Worm (Caenorhabditis elegans): ENCODE data around the gene C55A6.3.

The C55A6.3 gene

DNA sequence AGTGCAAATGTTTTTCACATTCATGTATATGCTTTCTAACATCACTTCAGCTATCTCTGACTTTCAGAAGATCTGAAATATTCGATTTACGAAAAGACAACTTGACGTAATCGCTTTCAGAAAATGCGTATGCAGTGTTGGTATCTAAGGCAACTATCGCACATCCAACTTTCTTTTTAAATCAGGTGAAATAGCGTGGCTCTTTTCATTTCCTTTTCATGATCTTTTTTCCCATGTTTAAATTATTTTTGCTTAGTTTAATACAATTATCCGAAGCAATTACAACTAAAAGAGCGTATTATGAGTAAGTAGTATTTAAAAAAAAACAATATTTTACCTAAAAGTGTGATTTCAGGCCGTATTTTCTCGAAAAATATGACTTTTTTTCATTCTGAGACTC is 33.5 kb upstream of the C55A6.3 start, which contains the start of gene F38B7.11:
F38B7.11 (plus strand) TSS at position 301 of the 400 bp plus-strand sequence.
- no peak for TF ChIP-seq skn-1 (tag; optimal IDR thresholded peaks at IDR 0.05)
- TF ChIP-seq nhr-11 (tag; optimal IDR thresholded peaks at IDR 0.05): no peak
- no peak for TF ChIP-seq fos-1 (tag; optimal IDR thresholded peaks at IDR 0.05)
- TF ChIP-seq Y55F3AM.14 (GFP tag; optimal IDR thresholded peaks at IDR 0.05): no peak

DNA sequence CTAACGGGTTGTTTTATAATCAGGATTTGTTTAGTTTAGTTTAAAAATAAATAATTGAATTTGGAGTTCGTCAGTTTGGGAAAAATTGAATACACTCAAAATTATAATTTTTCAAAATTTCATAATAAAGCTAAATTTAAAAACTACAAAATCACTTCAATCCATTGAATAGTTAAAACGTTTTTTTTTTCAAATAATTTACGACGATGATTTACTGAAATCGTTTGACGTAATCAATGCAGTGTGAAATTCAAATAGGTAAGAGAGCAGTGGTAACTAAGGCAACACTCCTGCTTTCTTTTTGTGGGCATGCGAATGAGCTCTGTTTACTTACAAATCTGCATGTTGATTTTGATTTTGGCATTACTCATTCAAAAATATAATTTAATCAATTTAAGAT is 31.9 kb upstream of the C55A6.3 start, which contains the start of gene F38B7.10:
F38B7.10 (plus strand) TSS at position 301 of the 400 bp plus-strand sequence.
- TF ChIP-seq ztf-11 (tag; optimal IDR thresholded peaks at IDR 0.05) (no peak), dmd-4 (tag; optimal IDR thresholded peaks at IDR 0.05) (no peak), C34F6.9 (tag; optimal IDR thresholded peaks at IDR 0.05) (no peak), sem-4 (tag; optimal IDR thresholded peaks at IDR 0.05) (no peak), zag-1 (tag; optimal IDR thresholded peaks at IDR 0.05) (no peak), unc-39 (tag; optimal IDR thresholded peaks at IDR 0.05) (no peak), blmp-1 (tag; optimal IDR thresholded peaks at IDR 0.05; ENCODE audit: insufficient read depth) (no peak), sma-9 (GFP tag; optimal IDR thresholded peaks at IDR 0.05) (no peak), sma-9 (tag; optimal IDR thresholded peaks at IDR 0.05) (no peak), elt-1 (tag; optimal IDR thresholded peaks at IDR 0.05) (no peak), nhr-6 (tag; optimal IDR thresholded peaks at IDR 0.05) (no peak), fos-1 (tag; optimal IDR thresholded peaks at IDR 0.05) (no peak), mbf-1 (tag; optimal IDR thresholded peaks at IDR 0.05) (no peak), mab-5 (tag; optimal IDR thresholded peaks at IDR 0.05) (no peak), unc-62 (GFP tag; optimal IDR thresholded peaks at IDR 0.05) (no peak), sma-3 (GFP tag; optimal IDR thresholded peaks at IDR 0.05) (no peak), elt-3 (tag; optimal IDR thresholded peaks at IDR 0.05) (no peak), nhr-25 (tag; optimal IDR thresholded peaks at IDR 0.05) (no peak), ZK546.5 (tag; optimal IDR thresholded peaks at IDR 0.05) (no peak), nhr-237 (tag; optimal IDR thresholded peaks at IDR 0.05) (no peak), lsy-2 (tag; optimal IDR thresholded peaks at IDR 0.05) (no peak)

DNA sequence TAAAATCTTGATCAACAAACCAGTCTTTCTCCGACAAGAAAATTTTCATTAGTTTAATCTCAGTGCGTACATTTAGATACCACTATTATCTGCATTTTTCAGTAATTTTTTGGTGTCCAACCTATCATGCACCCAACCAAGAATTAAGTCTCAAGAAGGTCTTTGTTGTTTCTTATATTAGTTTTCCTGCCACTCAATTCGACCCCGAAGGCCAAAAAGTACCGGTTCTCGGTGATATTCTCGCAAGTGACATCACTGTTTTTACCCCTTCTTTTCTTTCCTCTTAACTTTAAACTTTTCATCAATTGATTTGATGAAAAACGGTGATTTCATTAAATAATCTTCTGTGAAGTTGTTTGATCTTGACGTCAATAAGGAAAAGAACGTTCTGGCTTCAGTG is 30.2 kb upstream of the C55A6.3 start, which contains the start of gene F38B7.2:
F38B7.2 (plus strand) TSS at position 400 of the 400 bp plus-strand sequence.
- no peak for TF ChIP-seq nhr-23 (tag; optimal IDR thresholded peaks at IDR 0.05)
- TF ChIP-seq skn-1 (tag; optimal IDR thresholded peaks at IDR 0.05): no peak
- TF ChIP-seq mdl-1 (tag; optimal IDR thresholded peaks at IDR 0.05): no peak
- no peak for TF ChIP-seq nhr-77 (tag; optimal IDR thresholded peaks at IDR 0.05)
- TF ChIP-seq nhr-11 (tag; optimal IDR thresholded peaks at IDR 0.05): no peak
- no peak for TF ChIP-seq R02D3.7 (tag; optimal IDR thresholded peaks at IDR 0.05)
- TF ChIP-seq nhr-129 (tag; optimal IDR thresholded peaks at IDR 0.05): no peak
- TF ChIP-seq lin-13 (GFP tag; optimal IDR thresholded peaks at IDR 0.05): no peak
- TF ChIP-seq peb-1 (tag; optimal IDR thresholded peaks at IDR 0.05): no peak
- TF ChIP-seq ZK546.5 (tag; optimal IDR thresholded peaks at IDR 0.05): no peak
- TF ChIP-seq sma-9 (GFP tag; optimal IDR thresholded peaks at IDR 0.05): peak; percentile 54
- no peak for TF ChIP-seq sma-9 (tag; optimal IDR thresholded peaks at IDR 0.05)
- no peak for TF ChIP-seq lin-11 (tag; optimal IDR thresholded peaks at IDR 0.05)
- no peak for TF ChIP-seq elt-1 (tag; optimal IDR thresholded peaks at IDR 0.05)
- no peak for TF ChIP-seq dmd-4 (tag; optimal IDR thresholded peaks at IDR 0.05)
- peak; percentile 65 for TF ChIP-seq blmp-1 (tag; optimal IDR thresholded peaks at IDR 0.05; ENCODE audit: insufficient read depth)
- TF ChIP-seq aly-2 (tag; optimal IDR thresholded peaks at IDR 0.05): no peak
- TF ChIP-seq ztf-11 (tag; optimal IDR thresholded peaks at IDR 0.05): no peak
- TF ChIP-seq nhr-237 (tag; optimal IDR thresholded peaks at IDR 0.05): no peak
- TF ChIP-seq ztf-1 (GFP tag; conservative IDR thresholded peaks at IDR 0.05): no peak
- no peak for TF ChIP-seq snpc-4 (tag; optimal IDR thresholded peaks at IDR 0.05)
- peak; percentile 54 for TF ChIP-seq sma-3 (GFP tag; optimal IDR thresholded peaks at IDR 0.05)
- no peak for TF ChIP-seq nhr-21 (tag; optimal IDR thresholded peaks at IDR 0.05)
- TF ChIP-seq mab-5 (tag; optimal IDR thresholded peaks at IDR 0.05): no peak
- TF ChIP-seq ceh-16 (tag; optimal IDR thresholded peaks at IDR 0.05): no peak
- peak; percentile 32 for TF ChIP-seq crh-2 (tag; optimal IDR thresholded peaks at IDR 0.05)
- no peak for TF ChIP-seq unc-39 (tag; optimal IDR thresholded peaks at IDR 0.05)
- TF ChIP-seq nhr-10 (tag; optimal IDR thresholded peaks at IDR 0.05): no peak
- TF ChIP-seq lsy-2 (tag; optimal IDR thresholded peaks at IDR 0.05): no peak
- no peak for TF ChIP-seq ama-1 (optimal IDR thresholded peaks at IDR 0.05)
- peak; percentile 86 for TF ChIP-seq nhr-25 (tag; optimal IDR thresholded peaks at IDR 0.05)
- no peak for TF ChIP-seq alr-1 (tag; optimal IDR thresholded peaks at IDR 0.05)
- TF ChIP-seq sem-4 (tag; optimal IDR thresholded peaks at IDR 0.05): no peak
- TF ChIP-seq mbf-1 (tag; optimal IDR thresholded peaks at IDR 0.05): no peak
- peak; percentile 23 for TF ChIP-seq fos-1 (tag; optimal IDR thresholded peaks at IDR 0.05)
- no peak for TF ChIP-seq F13H6.1 (tag; optimal IDR thresholded peaks at IDR 0.05)
- no peak for TF ChIP-seq zag-1 (tag; optimal IDR thresholded peaks at IDR 0.05)
- no peak for TF ChIP-seq lin-39 (tag; optimal IDR thresholded peaks at IDR 0.05)
- TF ChIP-seq ceh-82 (tag; optimal IDR thresholded peaks at IDR 0.05): no peak
